Worm (Caenorhabditis elegans) whole organism, L1 larva: ENCODE data around the gene srt-42.

Experiments
- C04F5.9 ChIP-seq: sonication (generic microtip); optimal IDR thresholded peaks from 2 replicates; lab custom pipeline; 2016; ENCODE audit warnings: missing genetic modification characterization, missing compliant biosample characterization
- C16A3.4 ChIP-seq: fragments of 150-350 bp; optimal IDR thresholded peaks from 2 replicates; lab custom pipeline; 2014; ENCODE audit warnings: missing biosample characterization, missing genetic modification characterization
- C34B4.2 ChIP-seq: sonication (generic microtip); optimal IDR thresholded peaks from 2 replicates; lab custom pipeline; 2017; ENCODE audit warnings: mild to moderate bottlenecking, missing genetic modification characterization, missing compliant biosample characterization
- F16B12.6 ChIP-seq: fragments of 150-350 bp; optimal IDR thresholded peaks from 2 replicates; lab custom pipeline; 2014; ENCODE audit warnings: missing biosample characterization, missing genetic modification characterization
- Y116A8C.19 ChIP-seq: sonication (generic microtip); optimal IDR thresholded peaks from 2 replicates; lab custom pipeline; 2016; ENCODE audit warnings: missing compliant biosample characterization, missing genetic modification characterization, borderline replicate concordance
- aha-1 ChIP-seq: fragments of 150-350 bp; optimal IDR thresholded peaks from 2 replicates; lab custom pipeline; 2014; ENCODE audit warnings: missing biosample characterization, missing genetic modification characterization
- aly-2 ChIP-seq: fragments of 150-350 bp; optimal IDR thresholded peaks from 2 replicates; lab custom pipeline; 2014; ENCODE audit warnings: missing biosample characterization, missing genetic modification characterization
- blmp-1 ChIP-seq: fragments of 150-350 bp; optimal IDR thresholded peaks from 2 replicates; lab custom pipeline; 2014; ENCODE audit warnings: missing biosample characterization, missing genetic modification characterization
- ceh-82 ChIP-seq, 3 experiments: fragments of 150-350 bp in 1 of 3; sonication (generic microtip) in 2 of 3; optimal IDR thresholded peaks; 2 replicates each; lab custom pipeline; 2014 to 2017; ENCODE audit warnings: missing biosample characterization in 3 of 3, missing genetic modification characterization in 3 of 3
- dpl-1 ChIP-seq, 3 experiments: fragments of 150-350 bp in 2 of 3; sonication (generic microtip) in 1 of 3; optimal IDR thresholded peaks; 2 replicates each; lab custom pipeline; 2014 to 2017; ENCODE audit warnings: missing biosample characterization in 3 of 3, missing genetic modification characterization in 3 of 3, missing genetic modification reagents in 3 of 3
- efl-1 ChIP-seq, 4 experiments: fragments of 150-350 bp; optimal IDR thresholded peaks in 3 of 4; peaks in 1 of 4; 1 replicate in 1 of 4; 2 replicates in 3 of 4; lab custom pipeline; 2014; ENCODE audit warnings: missing biosample characterization in 2 of 4, missing genetic modification characterization in 2 of 4, missing genetic modification reagents in 2 of 4
- egl-27 ChIP-seq, 2 experiments: fragments of 150-350 bp in 1 of 2; sonication (generic microtip); optimal IDR thresholded peaks; 3 replicates each; lab custom pipeline; 2017 to 2018; ENCODE audit warnings: missing biosample characterization in 2 of 2, missing genetic modification characterization in 2 of 2, missing genetic modification reagents in 2 of 2
- elt-2 ChIP-seq: sonication (generic microtip); optimal IDR thresholded peaks from 2 replicates; lab custom pipeline; 2016; ENCODE audit warnings: missing genetic modification characterization, mild to moderate bottlenecking, inconsistent platforms, missing compliant biosample characterization, missing genetic modification reagents
- elt-3 ChIP-seq, 6 experiments: fragments of 150-350 bp in 1 of 6; sonication (generic microtip); optimal IDR thresholded peaks; 2 replicates each; lab custom pipeline; 2017 to 2018; ENCODE audit warnings: missing biosample characterization in 6 of 6, missing genetic modification characterization in 6 of 6, inconsistent platforms in 1 of 6
- ets-5 ChIP-seq: fragments of 200-800 bp; sonication (Bioruptor generic); IDR thresholded peaks from 2 replicates; pipeline ENCODE4 v1.3.6; 2022; ENCODE audit warnings: missing genetic modification characterization, missing compliant biosample characterization
- fkh-10 ChIP-seq: sonication (generic microtip); optimal IDR thresholded peaks from 2 replicates; lab custom pipeline; 2017; ENCODE audit warnings: missing biosample characterization, missing genetic modification reagents, missing genetic modification characterization
- grh-1 ChIP-seq: fragments of 200-800 bp; sonication (Bioruptor generic); IDR thresholded peaks from 2 replicates; pipeline ENCODE4 v1.3.6; 2022; ENCODE audit warnings: missing genetic modification reagents, missing genetic modification characterization, missing compliant biosample characterization
- hlh-4 ChIP-seq: sonication (generic microtip); optimal IDR thresholded peaks from 2 replicates; lab custom pipeline; 2016; ENCODE audit warnings: mild to moderate bottlenecking, missing genetic modification characterization, missing compliant biosample characterization
- hpl-2 ChIP-seq: fragments of 150-350 bp; optimal IDR thresholded peaks from 2 replicates; lab custom pipeline; 2014; ENCODE audit warnings: missing biosample characterization, missing genetic modification reagents, missing genetic modification characterization
- jun-1 ChIP-seq: fragments of 150-350 bp; optimal IDR thresholded peaks from 2 replicates; lab custom pipeline; 2014; ENCODE audit warnings: missing biosample characterization, missing genetic modification reagents, missing genetic modification characterization
- lin-14 ChIP-seq: fragments of 200-800 bp; sonication (Bioruptor generic); optimal IDR thresholded peaks from 2 replicates; lab custom pipeline; 2018; ENCODE audit warnings: mild to moderate bottlenecking, missing genetic modification characterization, moderate library complexity, missing compliant biosample characterization
- lin-15B ChIP-seq: fragments of 150-350 bp; sonication (generic microtip); optimal IDR thresholded peaks from 3 replicates; lab custom pipeline; 2014; ENCODE audit warnings: missing biosample characterization, missing genetic modification characterization
- lin-35 ChIP-seq, 2 experiments: fragments of 150-350 bp; optimal IDR thresholded peaks; 2 replicates each; lab custom pipeline; 2014; ENCODE audit warnings: missing biosample characterization in 2 of 2, missing genetic modification characterization in 2 of 2, missing genetic modification reagents in 2 of 2
- lsy-2 ChIP-seq, 2 experiments: fragments of 150-350 bp; optimal IDR thresholded peaks; 2 replicates each; lab custom pipeline; 2014; ENCODE audit warnings: missing biosample characterization in 2 of 2, missing genetic modification characterization in 2 of 2
- mep-1 ChIP-seq: fragments of 150-350 bp; optimal IDR thresholded peaks from 2 replicates; lab custom pipeline; 2014; ENCODE audit warnings: missing biosample characterization, missing genetic modification characterization
- nhr-19 ChIP-seq: fragments of 200-800 bp; sonication (Bioruptor generic); conservative IDR thresholded peaks from 2 replicates; pipeline ENCODE4 v1.3.6; 2022; ENCODE audit warnings: missing genetic modification characterization, missing compliant biosample characterization
- nhr-20 ChIP-seq: sonication (generic microtip); optimal IDR thresholded peaks from 2 replicates; lab custom pipeline; 2016; ENCODE audit warnings: mild to moderate bottlenecking, missing genetic modification characterization, missing compliant biosample characterization
- nhr-237 ChIP-seq: fragments of 150-350 bp; optimal IDR thresholded peaks from 2 replicates; lab custom pipeline; 2014; ENCODE audit warnings: missing biosample characterization, missing genetic modification characterization
- nhr-28 ChIP-seq: fragments of 150-350 bp; optimal IDR thresholded peaks from 2 replicates; lab custom pipeline; 2014; ENCODE audit warnings: missing biosample characterization, missing genetic modification characterization
- nhr-71 ChIP-seq: sonication (generic microtip); optimal IDR thresholded peaks from 2 replicates; lab custom pipeline; 2016; ENCODE audit warnings: mild to moderate bottlenecking, missing genetic modification characterization, moderate library complexity, missing compliant biosample characterization
- nhr-76 ChIP-seq: sonication (generic microtip); optimal IDR thresholded peaks from 2 replicates; lab custom pipeline; 2017; ENCODE audit warnings: missing biosample characterization, missing genetic modification characterization
- nhr-77 ChIP-seq: fragments of 150-350 bp; optimal IDR thresholded peaks from 2 replicates; lab custom pipeline; 2014; ENCODE audit warnings: missing biosample characterization, missing genetic modification characterization
- nhr-84 ChIP-seq: sonication (generic microtip); optimal IDR thresholded peaks from 2 replicates; lab custom pipeline; 2017; ENCODE audit warnings: missing biosample characterization, missing genetic modification characterization
- nhr-90 ChIP-seq: sonication (generic microtip); optimal IDR thresholded peaks from 2 replicates; lab custom pipeline; 2016; ENCODE audit warnings: mild to moderate bottlenecking, missing genetic modification characterization, missing compliant biosample characterization; ENCODE audit not compliant: poor library complexity
- pag-3 ChIP-seq: sonication (generic microtip); optimal IDR thresholded peaks from 2 replicates; lab custom pipeline; 2017; ENCODE audit warnings: missing genetic modification characterization, mild to moderate bottlenecking, missing compliant biosample characterization, antibody characterized with exemption, borderline replicate concordance; ENCODE audit not compliant: insufficient read depth
- pqm-1 ChIP-seq: sonication (generic microtip); optimal IDR thresholded peaks from 3 replicates; lab custom pipeline; 2017; ENCODE audit warnings: missing biosample characterization, missing genetic modification characterization
- skn-1 ChIP-seq: fragments of 150-350 bp; optimal IDR thresholded peaks from 2 replicates; lab custom pipeline; 2014; ENCODE audit warnings: missing biosample characterization, missing genetic modification characterization
- snu-23 ChIP-seq: sonication (generic microtip); optimal IDR thresholded peaks from 2 replicates; lab custom pipeline; 2016; ENCODE audit warnings: missing genetic modification characterization, missing compliant biosample characterization
- swsn-7 ChIP-seq: sonication (generic microtip); optimal IDR thresholded peaks from 2 replicates; lab custom pipeline; 2016; ENCODE audit warnings: missing genetic modification characterization, missing compliant biosample characterization
- tbx-2 ChIP-seq: sonication (generic microtip); optimal IDR thresholded peaks from 2 replicates; lab custom pipeline; 2016; ENCODE audit warnings: missing genetic modification characterization, missing compliant biosample characterization
- tlp-1 ChIP-seq: fragments of 150-350 bp; optimal IDR thresholded peaks from 2 replicates; lab custom pipeline; 2014; ENCODE audit warnings: missing biosample characterization, missing genetic modification characterization
- unc-130 ChIP-seq: fragments of 150-350 bp; optimal IDR thresholded peaks from 2 replicates; lab custom pipeline; 2017; ENCODE audit warnings: missing biosample characterization, missing genetic modification characterization, inconsistent platforms
- unc-98 ChIP-seq: fragments of 200-800 bp; sonication (Bioruptor generic); IDR thresholded peaks from 2 replicates; pipeline ENCODE4 v1.3.6; 2022; ENCODE audit warnings: missing genetic modification characterization, missing compliant biosample characterization
- xbp-1 ChIP-seq: sonication (generic microtip); optimal IDR thresholded peaks from 2 replicates; lab custom pipeline; 2016; ENCODE audit warnings: missing genetic modification characterization, missing compliant biosample characterization
- zag-1 ChIP-seq: fragments of 150-350 bp; optimal IDR thresholded peaks from 2 replicates; lab custom pipeline; 2014; ENCODE audit warnings: missing biosample characterization, missing genetic modification characterization
- zip-4 ChIP-seq: fragments of 200-800 bp; sonication (Bioruptor generic); optimal IDR thresholded peaks from 2 replicates; lab custom pipeline; 2018; ENCODE audit warnings: mild to moderate bottlenecking, missing genetic modification characterization, moderate library complexity, missing compliant biosample characterization

The srt-42 gene

DNA sequence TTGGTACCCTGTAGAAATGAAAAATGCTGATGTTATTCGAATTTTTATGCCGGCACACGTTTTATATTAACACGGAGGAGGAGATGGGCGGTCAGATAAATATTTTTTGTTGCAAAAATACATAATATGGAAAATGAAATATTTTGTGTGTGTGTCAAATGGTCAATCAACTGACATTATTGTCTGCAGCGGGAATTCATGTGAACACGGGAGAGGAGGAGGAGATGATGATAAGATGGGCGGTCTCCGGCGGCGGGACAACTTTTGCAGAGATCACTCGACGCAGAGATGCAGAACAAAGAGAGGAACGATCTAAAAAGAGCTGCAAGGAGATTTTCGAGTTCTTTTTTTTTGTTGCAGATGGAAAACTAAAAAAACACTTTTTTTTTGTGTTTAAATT, 35.5 kb upstream of the srt-42 start, which contains the start of gene dhs-13 (continued):
- TF ChIP-seq aha-1 (tag; lab: Kevin White, UChicago) (no peak), Y116A8C.19 (tag; lab: Kevin White, UChicago) (no peak), nhr-237 (tag; lab: Kevin White, UChicago) (no peak), snu-23 (peak; percentile 54), tbx-2 (no peak), skn-1 (tag; lab: Kevin White, UChicago) (peak; percentile 17), efl-1 (optimal IDR thresholded peaks at IDR 0.05; lab: Kevin White, UChicago) (no peak), efl-1 (GFP tag; optimal IDR thresholded peaks at IDR 0.05 in 1 of 2; lab: Kevin White, UChicago) (no peak), elt-2 (tag; lab: Kevin White, UChicago) (peak; percentile 14), mep-1 (tag; lab: Kevin White, UChicago) (no peak), C04F5.9 (no peak), dpl-1 (GFP tag; optimal IDR thresholded peaks at IDR 0.05; lab: Kevin White, UChicago) (peak in 1 of 3 experiments; percentile 6), pag-3 (tag; lab: Kevin White, UChicago) (no peak), nhr-84 (tag; lab: Kevin White, UChicago) (no peak), tlp-1 (tag; lab: Kevin White, UChicago) (no peak), nhr-19 (GFP tag; lab: Robert Waterston, UW) (no peak), nhr-28 (tag; lab: Kevin White, UChicago) (no peak), nhr-20 (peak; percentile 55), elt-3 (tag; optimal IDR thresholded peaks at IDR 0.05; lab: Kevin White, UChicago) (no peak), lin-35 (GFP tag; optimal IDR thresholded peaks at IDR 0.05; lab: Kevin White, UChicago) (peak in 1 of 2 experiments; percentile 41), lin-14 (peak; percentile 90), fkh-10 (GFP tag; lab: Kevin White, UChicago) (no peak), blmp-1 (tag; lab: Kevin White, UChicago) (peak; percentile 43), nhr-90 (tag; lab: Kevin White, UChicago) (no peak), hlh-4 (tag; lab: Kevin White, UChicago) (no peak), zip-4 (no peak)

DNA sequence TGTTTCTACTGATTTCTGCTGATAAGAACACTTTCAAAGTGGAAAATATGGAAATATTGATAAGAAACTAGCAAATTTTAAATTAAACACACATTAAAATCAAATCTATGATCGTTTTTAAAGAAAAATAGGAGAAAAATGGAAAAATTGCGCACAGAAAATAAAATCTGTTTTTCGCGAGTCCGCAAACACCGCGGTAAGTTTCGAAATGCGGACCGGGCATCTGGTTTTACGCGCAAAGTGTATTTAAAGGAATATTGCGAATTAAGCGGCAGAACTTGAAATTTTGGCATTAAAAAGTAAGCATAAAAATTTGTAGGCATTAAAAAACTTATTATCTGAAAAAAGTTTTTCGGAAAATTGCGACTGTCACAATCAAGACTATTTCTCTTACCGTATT, 34.1 kb upstream of the srt-42 start:
- no peak for TF ChIP-seq zag-1 (tag; lab: Kevin White, UChicago)
- TF ChIP-seq skn-1 (tag; lab: Kevin White, UChicago), result no peak
- no peak for TF ChIP-seq elt-3 (tag; optimal IDR thresholded peaks at IDR 0.05; lab: Kevin White, UChicago)
- TF ChIP-seq unc-130 (tag; lab: Kevin White, UChicago), result peak; percentile 11
- no peak for TF ChIP-seq hpl-2
- no peak for TF ChIP-seq nhr-77 (tag; lab: Kevin White, UChicago)
- TF ChIP-seq unc-98 (GFP tag; lab: Robert Waterston, UW), result no peak
- no peak for TF ChIP-seq grh-1
- TF ChIP-seq pqm-1 (tag; lab: Kevin White, UChicago), result no peak
- peak in 1 of 2 experiments; percentile 3 for TF ChIP-seq lin-35 (GFP tag; optimal IDR thresholded peaks at IDR 0.05; lab: Kevin White, UChicago)
- no peak for TF ChIP-seq hlh-4 (tag; lab: Kevin White, UChicago)
- TF ChIP-seq swsn-7 (tag; lab: Kevin White, UChicago), result no peak
- TF ChIP-seq C34B4.2 (tag; lab: Kevin White, UChicago), result no peak
- peak; percentile 11 for TF ChIP-seq nhr-71 (tag; lab: Kevin White, UChicago)
- TF ChIP-seq aha-1 (tag; lab: Kevin White, UChicago), result no peak
- TF ChIP-seq ceh-82 (tag; optimal IDR thresholded peaks at IDR 0.05; lab: Kevin White, UChicago), result no peak
- no peak for TF ChIP-seq xbp-1 (tag; lab: Kevin White, UChicago)
- TF ChIP-seq nhr-28 (tag; lab: Kevin White, UChicago), result no peak
- TF ChIP-seq lin-14, result peak; percentile 18
- TF ChIP-seq ets-5 (GFP tag; lab: Robert Waterston, UW), result no peak
- TF ChIP-seq efl-1 (optimal IDR thresholded peaks at IDR 0.05; lab: Kevin White, UChicago), result peak; percentile 11 to 30
- peak; percentile 37 to 94 for TF ChIP-seq efl-1 (GFP tag; optimal IDR thresholded peaks at IDR 0.05 in 1 of 2; lab: Kevin White, UChicago)
- no peak for TF ChIP-seq egl-27 (tag; optimal IDR thresholded peaks at IDR 0.05; lab: Kevin White, UChicago)
- no peak for TF ChIP-seq lin-15B (tag; lab: Kevin White, UChicago)
- TF ChIP-seq nhr-76 (tag; lab: Kevin White, UChicago), result no peak
- peak; percentile 83 for TF ChIP-seq F16B12.6 (tag; lab: Kevin White, UChicago)
- TF ChIP-seq C16A3.4, result no peak
- TF ChIP-seq lsy-2 (tag; optimal IDR thresholded peaks at IDR 0.05; lab: Kevin White, UChicago), result peak; percentile 11 to 29
- TF ChIP-seq snu-23, result peak; percentile 9
- no peak for TF ChIP-seq aly-2 (tag; lab: Kevin White, UChicago)
- no peak for TF ChIP-seq blmp-1 (tag; lab: Kevin White, UChicago)
- TF ChIP-seq mep-1 (tag; lab: Kevin White, UChicago), result peak; percentile 25
- TF ChIP-seq nhr-84 (tag; lab: Kevin White, UChicago), result no peak
- no peak for TF ChIP-seq jun-1 (tag; lab: Kevin White, UChicago)
- TF ChIP-seq pag-3 (tag; lab: Kevin White, UChicago), result no peak
- peak in 2 of 3 experiments; percentile 24 to 35 for TF ChIP-seq dpl-1 (GFP tag; optimal IDR thresholded peaks at IDR 0.05; lab: Kevin White, UChicago)
- no peak for TF ChIP-seq tlp-1 (tag; lab: Kevin White, UChicago)
